Worm (Caenorhabditis elegans) whole organism, L4/young adult: ENCODE data around the gene hdl-1.

Experiments
- W03F9.2 ChIP-seq: fragments of 150-350 bp; optimal IDR thresholded peaks from 2 replicates; lab custom pipeline; 2014; ENCODE audit warnings: missing biosample characterization, missing genetic modification characterization
- him-1 ChIP-seq: sonication (generic microtip); optimal IDR thresholded peaks from 2 replicates; lab custom pipeline; 2016; ENCODE audit warnings: missing genotype, missing genetic modification reagents, missing genetic modification characterization, missing compliant biosample characterization

DNA sequence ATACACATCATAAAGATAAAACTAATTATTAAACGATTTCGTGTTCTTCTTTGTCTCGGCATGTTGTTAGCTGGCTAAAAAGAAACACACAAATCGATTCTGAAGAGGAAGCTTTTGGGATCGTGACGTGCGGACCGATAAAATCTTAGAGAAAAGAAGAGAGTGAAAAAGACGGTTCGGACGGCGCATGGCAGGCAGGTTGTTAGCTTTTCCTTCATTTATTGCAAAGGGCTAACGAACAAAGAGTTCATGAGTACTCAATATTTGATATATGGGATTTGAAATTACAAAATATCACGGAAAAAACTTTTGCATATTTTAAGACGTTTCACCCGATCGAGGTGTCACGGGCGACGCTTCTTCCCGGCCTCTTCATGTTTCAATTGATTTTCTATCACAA is 4.0 kb downstream of the hdl-1 start, which contains the start of gene ZK829.3:
- TF ChIP-seq W03F9.2 (no peak), him-1 (tag; lab: Kevin White, UChicago) (no peak)
